Worm (Caenorhabditis elegans): ENCODE measurements around the gene Y54G2A.45.

The Y54G2A.45 gene

DNA sequence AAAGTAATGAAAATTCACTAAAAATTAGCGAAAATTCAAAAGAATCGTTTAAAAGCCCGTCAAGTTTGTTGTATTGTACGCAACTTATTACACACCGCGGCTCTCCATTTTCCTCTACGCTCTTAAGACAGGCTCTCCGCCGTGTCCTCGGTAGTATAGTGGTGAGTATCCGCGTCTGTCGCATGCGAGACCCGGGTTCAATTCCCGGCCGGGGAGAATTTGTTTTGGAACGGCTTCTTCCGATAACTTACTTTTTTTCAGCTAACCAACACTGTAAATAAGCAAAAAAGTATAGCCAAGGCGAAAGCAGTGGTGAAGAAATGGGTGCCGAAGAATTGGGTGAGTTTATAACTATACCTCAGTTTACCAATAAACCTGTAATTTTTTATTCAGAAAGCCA, 3.5 kb upstream of the Y54G2A.45 start (continued):
- TF ChIP-seq mxl-1 (tag; optimal IDR thresholded peaks at IDR 0.05): no peak
- no peak for TF ChIP-seq cebp-2 (GFP tag; IDR thresholded peaks at IDR 0.05)
- no peak for TF ChIP-seq ztf-22 (GFP tag; optimal IDR thresholded peaks at IDR 0.05)
- TF ChIP-seq ceh-27 (GFP tag; optimal IDR thresholded peaks at IDR 0.05): no peak
- no peak for TF ChIP-seq Y95B8A.8 (GFP tag; IDR thresholded peaks at IDR 0.05)
- TF ChIP-seq F57C9.4 (tag; optimal IDR thresholded peaks at IDR 0.05): no peak
- no peak for TF ChIP-seq ceh-91 (GFP tag; IDR thresholded peaks at IDR 0.05)
- TF ChIP-seq aptf-3 (GFP tag; IDR thresholded peaks at IDR 0.05): no peak
- no peak for TF ChIP-seq efl-1 (GFP tag; optimal IDR thresholded peaks at IDR 0.05)
- 0 out of 2 replicates have a peak, but pooled peaks have one; percentile 32 for TF ChIP-seq egl-44 (GFP tag; IDR thresholded peaks at IDR 0.05)
- TF ChIP-seq atf-7 (tag; optimal IDR thresholded peaks at IDR 0.05): no peak
- no peak for TF ChIP-seq ama-1 (optimal IDR thresholded peaks at IDR 0.05)
- no peak for TF ChIP-seq ama-1 (GFP tag; optimal IDR thresholded peaks at IDR 0.05)
- TF ChIP-seq snpc-4 (GFP tag; optimal IDR thresholded peaks at IDR 0.05): peak; percentile 41
- peak in 1 of 4 experiments; percentile 39 for TF ChIP-seq snpc-4 (tag; optimal IDR thresholded peaks at IDR 0.05)
- peak; percentile 58; the same call in 1 of the 2 replicates for TF ChIP-seq hmg-20 (GFP tag; IDR thresholded peaks at IDR 0.05)
- no peak for TF ChIP-seq nfya-1 (tag; optimal IDR thresholded peaks at IDR 0.05; ENCODE audit: borderline replicate concordance, insufficient read depth)
- 0 out of 2 replicates have a peak, but pooled peaks have one; percentile 31 for TF ChIP-seq ztf-6 (GFP tag; IDR thresholded peaks at IDR 0.05)
- no peak for TF ChIP-seq repo-1 (tag; optimal IDR thresholded peaks at IDR 0.05)
- TF ChIP-seq cebp-1 (GFP tag; IDR thresholded peaks at IDR 0.05): no peak
- TF ChIP-seq cebp-1 (tag; optimal IDR thresholded peaks at IDR 0.05): peak; percentile 16
- TF ChIP-seq xnd-1 (tag; optimal IDR thresholded peaks at IDR 0.05): no peak
- no peak for TF ChIP-seq hlh-26 (GFP tag; conservative IDR thresholded peaks at IDR 0.05)
- no peak for TF ChIP-seq bed-1 (GFP tag; IDR thresholded peaks at IDR 0.05)
- peak; percentile 70 for TF ChIP-seq zim-3 (tag; optimal IDR thresholded peaks at IDR 0.05)
- peak; percentile 33 for TF ChIP-seq madf-10 (tag; optimal IDR thresholded peaks at IDR 0.05)
- no peak for TF ChIP-seq nhr-27 (tag; optimal IDR thresholded peaks at IDR 0.05)
- TF ChIP-seq rec-8 (tag; optimal IDR thresholded peaks at IDR 0.05): no peak
- 0 out of 2 replicates have a peak, but pooled peaks have one; percentile 54 for TF ChIP-seq madf-3 (GFP tag; IDR thresholded peaks at IDR 0.05)
- TF ChIP-seq athp-1 (tag; optimal IDR thresholded peaks at IDR 0.05): peak; percentile 37
- peak; percentile 43; the same call in 1 of the 2 replicates for TF ChIP-seq ztf-28 (GFP tag; IDR thresholded peaks at IDR 0.05)
- no peak for TF ChIP-seq akir-1 (GFP tag; optimal IDR thresholded peaks at IDR 0.05)
- peak; percentile 29; the same call in 1 of the 2 replicates for TF ChIP-seq lir-1 (GFP tag; conservative IDR thresholded peaks at IDR 0.05)
- TF ChIP-seq mcd-1 (GFP tag; IDR thresholded peaks at IDR 0.05): 0 out of 2 replicates have a peak, but pooled peaks have one; percentile 41
- TF ChIP-seq lin-54 (GFP tag; optimal IDR thresholded peaks at IDR 0.05): peak; percentile 53
- TF ChIP-seq zfh-2 (GFP tag; conservative IDR thresholded peaks at IDR 0.05): no peak
- peak; percentile 85 for TF ChIP-seq B0261.1 (tag; optimal IDR thresholded peaks at IDR 0.05)
- TF ChIP-seq nhr-120 (GFP tag; IDR thresholded peaks at IDR 0.05): no peak
- TF ChIP-seq snpc-3.4 (tag; optimal IDR thresholded peaks at IDR 0.05): peak; percentile 7
- TF ChIP-seq gei-17 (GFP tag; optimal IDR thresholded peaks at IDR 0.05): no peak
- peak; percentile 66 for TF ChIP-seq die-1 (tag; optimal IDR thresholded peaks at IDR 0.05)
- TF ChIP-seq him-1 (tag; optimal IDR thresholded peaks at IDR 0.05): no peak
- TF ChIP-seq ztf-18 (tag; optimal IDR thresholded peaks at IDR 0.05): peak; percentile 61
- peak; percentile 29 for TF ChIP-seq F23B12.7 (tag; optimal IDR thresholded peaks at IDR 0.05; ENCODE audit: insufficient read depth)
- TF ChIP-seq snpc-1.3 (tag; optimal IDR thresholded peaks at IDR 0.05; ENCODE audit: insufficient read depth): peak; percentile 25
- TF ChIP-seq ZK185.1 (tag; optimal IDR thresholded peaks at IDR 0.05; ENCODE audit: poor library complexity, severe bottlenecking): no peak
- TF ChIP-seq nhr-90 (tag; optimal IDR thresholded peaks at IDR 0.05): peak; percentile 63
- TF ChIP-seq F37B4.10 (GFP tag; IDR thresholded peaks at IDR 0.05): no peak
- TF ChIP-seq hlh-12 (tag; optimal IDR thresholded peaks at IDR 0.05): no peak
